Worm (Caenorhabditis elegans): Measurements from ENCODE around the gene Y49E10.4.

Gene Y49E10.4

ce11 chrIII:12359265-12359664, 24.3 kb downstream of the Y49E10.4 start, which contains the start of gene Y75B8A.34:
Gene Y75B8A.34, plus strand, starts transcription at chrIII:12359565.
- TF ChIP-seq M03D4.4 (tag; optimal IDR thresholded peaks at IDR 0.05) (no peak), drap-1 (GFP tag; optimal IDR thresholded peaks at IDR 0.05) (no peak), cnd-1 (tag; optimal IDR thresholded peaks at IDR 0.05) (no peak), ceh-39 (tag; optimal IDR thresholded peaks at IDR 0.05) (no peak), tbx-8 (GFP tag; optimal IDR thresholded peaks at IDR 0.05) (no peak), sem-2 (GFP tag; optimal IDR thresholded peaks at IDR 0.05) (no peak), ces-1 (GFP tag; optimal IDR thresholded peaks at IDR 0.05) (no peak), mab-5 (tag; optimal IDR thresholded peaks at IDR 0.05) (no peak), elt-3 (tag; optimal IDR thresholded peaks at IDR 0.05) (no peak), blmp-1 (tag; optimal IDR thresholded peaks at IDR 0.05) (no peak), ceh-83 (GFP tag; optimal IDR thresholded peaks at IDR 0.05) (no peak), unc-62 (GFP tag; optimal IDR thresholded peaks at IDR 0.05) (no peak), nhr-76 (tag; optimal IDR thresholded peaks at IDR 0.05) (no peak)

ce11 chrIII:12358461-12358860, 25.1 kb downstream of the Y49E10.4 start, which contains the start of gene Y75B8A.32:
Gene Y75B8A.32, minus strand, starts transcription at chrIII:12358561.
- no peak for TF ChIP-seq cnd-1 (tag; optimal IDR thresholded peaks at IDR 0.05)
- TF ChIP-seq nhr-28 (tag; optimal IDR thresholded peaks at IDR 0.05) = no peak
- TF ChIP-seq ceh-43 (GFP tag; optimal IDR thresholded peaks at IDR 0.05) = no peak
- no peak for TF ChIP-seq elt-1 (tag; optimal IDR thresholded peaks at IDR 0.05; ENCODE audit: borderline replicate concordance, insufficient read depth)
- no peak for TF ChIP-seq mab-5 (tag; optimal IDR thresholded peaks at IDR 0.05)

ce11 chrIII:12356588-12356987, 27.0 kb downstream of the Y49E10.4 start:
- TF ChIP-seq nhr-237 (tag; optimal IDR thresholded peaks at IDR 0.05) = no peak
- no peak for TF ChIP-seq hlh-1 (tag; optimal IDR thresholded peaks at IDR 0.05)
- no peak for TF ChIP-seq ceh-39 (tag; optimal IDR thresholded peaks at IDR 0.05)
- TF ChIP-seq ces-1 (GFP tag; optimal IDR thresholded peaks at IDR 0.05) = no peak
- TF ChIP-seq blmp-1 (tag; optimal IDR thresholded peaks at IDR 0.05) = no peak
- no peak for TF ChIP-seq sptf-1 (tag; optimal IDR thresholded peaks at IDR 0.05)
- no peak for TF ChIP-seq lin-32 (GFP tag; optimal IDR thresholded peaks at IDR 0.05)
- TF ChIP-seq cnd-1 (tag; optimal IDR thresholded peaks at IDR 0.05) = no peak
- no peak for TF ChIP-seq lsy-2 (tag; optimal IDR thresholded peaks at IDR 0.05)
- no peak for TF ChIP-seq mab-5 (tag; optimal IDR thresholded peaks at IDR 0.05)
- no peak for TF ChIP-seq drap-1 (GFP tag; optimal IDR thresholded peaks at IDR 0.05)
- TF ChIP-seq sem-2 (GFP tag; optimal IDR thresholded peaks at IDR 0.05) = no peak

- peak; percentile 14 for TF ChIP-seq hlh-1 (tag; optimal IDR thresholded peaks at IDR 0.05)
- no peak for TF ChIP-seq lin-32 (GFP tag; optimal IDR thresholded peaks at IDR 0.05)
- peak; percentile 33 for TF ChIP-seq ceh-39 (tag; optimal IDR thresholded peaks at IDR 0.05)
- no peak for TF ChIP-seq drap-1 (GFP tag; optimal IDR thresholded peaks at IDR 0.05)
- TF ChIP-seq lin-13 (tag; optimal IDR thresholded peaks at IDR 0.05) = peak; percentile 62
- no peak for TF ChIP-seq cnd-1 (tag; optimal IDR thresholded peaks at IDR 0.05)
- TF ChIP-seq unc-39 (tag; optimal IDR thresholded peaks at IDR 0.05) = no peak
- TF ChIP-seq tbx-8 (GFP tag; optimal IDR thresholded peaks at IDR 0.05) = no peak
- TF ChIP-seq blmp-1 (tag; optimal IDR thresholded peaks at IDR 0.05) = no peak
- no peak for TF ChIP-seq ztf-11 (tag; optimal IDR thresholded peaks at IDR 0.05)
- TF ChIP-seq nhr-237 (tag; optimal IDR thresholded peaks at IDR 0.05) = peak; percentile 40
- no peak for TF ChIP-seq sem-2 (GFP tag; optimal IDR thresholded peaks at IDR 0.05)
- no peak for TF ChIP-seq ceh-83 (GFP tag; optimal IDR thresholded peaks at IDR 0.05)
- TF ChIP-seq lsy-2 (tag; optimal IDR thresholded peaks at IDR 0.05) = peak; percentile 74
- TF ChIP-seq mab-5 (tag; optimal IDR thresholded peaks at IDR 0.05) = no peak
- TF ChIP-seq M03D4.4 (tag; optimal IDR thresholded peaks at IDR 0.05) = no peak
- no peak for TF ChIP-seq nhr-12 (tag; optimal IDR thresholded peaks at IDR 0.05)
- TF ChIP-seq elt-3 (tag; optimal IDR thresholded peaks at IDR 0.05) = no peak
- no peak for TF ChIP-seq nhr-76 (tag; optimal IDR thresholded peaks at IDR 0.05)
- TF ChIP-seq sptf-1 (tag; optimal IDR thresholded peaks at IDR 0.05) = peak; percentile 75
- TF ChIP-seq elt-1 (tag; optimal IDR thresholded peaks at IDR 0.05; ENCODE audit: borderline replicate concordance, insufficient read depth) = no peak
- peak; percentile 9 for TF ChIP-seq mls-2 (tag; optimal IDR thresholded peaks at IDR 0.05)
- TF ChIP-seq unc-120 (tag; optimal IDR thresholded peaks at IDR 0.05; ENCODE audit: poor library complexity, severe bottlenecking) = peak; percentile 1
- TF ChIP-seq bed-3 (GFP tag; optimal IDR thresholded peaks at IDR 0.05) = no peak
- TF ChIP-seq ham-2 (GFP tag; optimal IDR thresholded peaks at IDR 0.05) = no peak
- TF ChIP-seq flh-1 (GFP tag; optimal IDR thresholded peaks at IDR 0.05) = no peak
- TF ChIP-seq mep-1 (tag; optimal IDR thresholded peaks at IDR 0.05) = peak; percentile 82
- no peak for TF ChIP-seq nhr-28 (tag; optimal IDR thresholded peaks at IDR 0.05)
- no peak for TF ChIP-seq zip-8 (tag; optimal IDR thresholded peaks at IDR 0.05)
- TF ChIP-seq snpc-4 (tag; optimal IDR thresholded peaks at IDR 0.05) = no peak
- peak; percentile 72 for TF ChIP-seq pha-4 (tag; optimal IDR thresholded peaks at IDR 0.05)
- no peak for TF ChIP-seq unc-62 (GFP tag; optimal IDR thresholded peaks at IDR 0.05)
- no peak for TF ChIP-seq ceh-43 (GFP tag; optimal IDR thresholded peaks at IDR 0.05)
- no peak for TF ChIP-seq nhr-2 (tag; optimal IDR thresholded peaks at IDR 0.05)
- peak; percentile 61 for TF ChIP-seq ces-1 (GFP tag; optimal IDR thresholded peaks at IDR 0.05)
These were observed 32.3 kb downstream of the Y49E10.4 start, which contains the start of the genes pph-4.1 and Y75B8A.31 for ce11 chrIII:12351301-12351700. Gene pph-4.1, minus strand, starts transcription at chrIII:12351336. Gene Y75B8A.31, plus strand, starts transcription at chrIII:12351642.

All from whole organism, mixed stage, embryonic.